Fruit fly (Drosophila melanogaster) whole organism, embryonic: ENCODE data around the gene Dlip1.
A peak's percentile ranks its signal among the peaks of the same experiment; 100 is the strongest.

Source experiments
- Bteb2 ChIP-seq: fragments of 200-800 bp; sonication (Bioruptor generic); optimal IDR thresholded peaks from 2 replicates; lab custom pipeline; 2016; ENCODE audit warnings: missing biosample characterization, missing genetic modification characterization
- CG10431 ChIP-seq: fragments of 200-800 bp; sonication (Bioruptor generic); optimal IDR thresholded peaks from 3 replicates; lab custom pipeline; 2018; ENCODE audit warnings: missing biosample characterization, mild to moderate bottlenecking, missing genetic modification characterization
- CG10654 ChIP-seq: fragments of 200-800 bp; sonication (Bioruptor generic); optimal IDR thresholded peaks from 2 replicates; lab custom pipeline; 2016; ENCODE audit warnings: missing biosample characterization, missing genetic modification characterization
- CG14050 ChIP-seq: fragments of 200-800 bp; sonication (Bioruptor generic); IDR thresholded peaks from 3 replicates; pipeline ENCODE4 v1.3.6; 2022; ENCODE audit warnings: missing biosample characterization, missing genetic modification characterization
- CG14441 ChIP-seq: fragments of 200-800 bp; sonication (Bioruptor generic); IDR thresholded peaks from 2 replicates; pipeline ENCODE4 v1.3.6; 2022; ENCODE audit warnings: missing biosample characterization, missing genetic modification characterization
- CG15269 ChIP-seq: fragments of 200-800 bp; sonication (Bioruptor generic); optimal IDR thresholded peaks from 2 replicates; lab custom pipeline; 2018; ENCODE audit warnings: missing biosample characterization, mild to moderate bottlenecking, missing genetic modification characterization, moderate library complexity
- CG17328 ChIP-seq: fragments of 200-800 bp; sonication (Bioruptor generic); IDR thresholded peaks from 2 replicates; pipeline ENCODE4 v1.3.6; 2022; ENCODE audit warnings: missing biosample characterization, missing genetic modification characterization
- CG17359 ChIP-seq: fragments of 200-800 bp; sonication (Bioruptor generic); optimal IDR thresholded peaks from 3 replicates; lab custom pipeline; 2018; ENCODE audit warnings: missing biosample characterization, mild to moderate bottlenecking, missing genetic modification characterization, moderate library complexity
- CG18764 ChIP-seq: fragments of 200-800 bp; sonication (Bioruptor generic); optimal IDR thresholded peaks from 3 replicates; lab custom pipeline; 2016; ENCODE audit warnings: missing biosample characterization, missing genetic modification characterization
- CG2875 ChIP-seq: fragments of 200-800 bp; sonication (Bioruptor generic); optimal IDR thresholded peaks from 2 replicates; lab custom pipeline; 2017; ENCODE audit warnings: missing biosample characterization, mild to moderate bottlenecking, missing genetic modification characterization, missing genetic modification reagents
- CG3281 ChIP-seq: fragments of 200-800 bp; sonication (Bioruptor generic); optimal IDR thresholded peaks from 3 replicates; lab custom pipeline; 2017; ENCODE audit warnings: missing biosample characterization, mild to moderate bottlenecking, missing genetic modification characterization
- CG34422 ChIP-seq: fragments of 200-800 bp; sonication (Bioruptor generic); IDR thresholded peaks from 3 replicates; pipeline ENCODE4 v1.3.6; 2022; ENCODE audit warnings: missing biosample characterization, missing genetic modification characterization
- CG6175 ChIP-seq: fragments of 200-800 bp; sonication (Bioruptor generic); IDR thresholded peaks from 3 replicates; pipeline ENCODE4 v1.3.6; 2022; ENCODE audit warnings: missing biosample characterization, missing genetic modification characterization
- CG8388 ChIP-seq: fragments of 200-800 bp; sonication (Bioruptor generic); optimal IDR thresholded peaks from 2 replicates; lab custom pipeline; 2019; ENCODE audit warnings: missing biosample characterization, mild to moderate bottlenecking, missing genetic modification characterization, moderate library complexity
- CG8478 ChIP-seq: fragments of >200 bp; optimal IDR thresholded peaks from 2 replicates; lab custom pipeline; 2018
- CG8924 ChIP-seq: fragments of 200-800 bp; optimal IDR thresholded peaks from 3 replicates; lab custom pipeline; 2019; ENCODE audit warnings: missing biosample characterization, mild to moderate bottlenecking, missing genetic modification characterization, moderate library complexity
- CkIIα-i1 ChIP-seq: fragments of 200-800 bp; sonication (Bioruptor generic); IDR thresholded peaks from 2 replicates; pipeline ENCODE4 v1.3.6; 2022; ENCODE audit warnings: missing biosample characterization, missing genetic modification characterization
- ERR ChIP-seq: fragments of 200-800 bp; sonication (Bioruptor generic); optimal IDR thresholded peaks from 2 replicates; lab custom pipeline; 2016; ENCODE audit warnings: missing biosample characterization, missing genetic modification characterization
- Hand ChIP-seq: fragments of 200-800 bp; sonication (Bioruptor generic); optimal IDR thresholded peaks from 2 replicates; lab custom pipeline; 2017; ENCODE audit warnings: mild to moderate bottlenecking, missing biosample characterization, missing genetic modification reagents, missing genetic modification characterization
- HmgZ ChIP-seq: fragments of 200-800 bp; sonication (Bioruptor generic); optimal IDR thresholded peaks from 2 replicates; lab custom pipeline; 2018; ENCODE audit warnings: missing biosample characterization, mild to moderate bottlenecking, missing genetic modification characterization
- Hr3 ChIP-seq: fragments of 200-800 bp; sonication (Bioruptor generic); optimal IDR thresholded peaks from 3 replicates; lab custom pipeline; 2016; ENCODE audit warnings: missing biosample characterization, missing genetic modification characterization
- Hr51 ChIP-seq, 2 experiments: fragments of 200-800 bp; sonication (Bioruptor generic); optimal IDR thresholded peaks; 2 replicates in 1 of 2; 3 replicates in 1 of 2; lab custom pipeline; 2016 to 2018; ENCODE audit warnings: missing biosample characterization in 2 of 2, missing genetic modification characterization in 2 of 2, mild to moderate bottlenecking in 1 of 2, moderate library complexity in 1 of 2
- MBD-R2 ChIP-seq: fragments of 200-800 bp; sonication (Bioruptor generic); IDR thresholded peaks from 2 replicates; pipeline ENCODE4 v1.3.6; 2022; ENCODE audit warnings: missing biosample characterization, missing genetic modification characterization
- NC2α ChIP-seq: fragments of 200-800 bp; sonication (Bioruptor generic); optimal IDR thresholded peaks from 2 replicates; lab custom pipeline; 2016; ENCODE audit warnings: missing biosample characterization, missing genetic modification characterization
- NC2β ChIP-seq: fragments of 200-800 bp; sonication (Bioruptor generic); optimal IDR thresholded peaks from 2 replicates; lab custom pipeline; 2016; ENCODE audit warnings: missing biosample characterization, missing genetic modification characterization
- Nf-YC ChIP-seq: fragments of 200-800 bp; optimal IDR thresholded peaks from 3 replicates; lab custom pipeline; 2019; ENCODE audit warnings: missing biosample characterization, mild to moderate bottlenecking, missing genetic modification characterization, moderate library complexity
- Sox102F ChIP-seq: fragments of 200-800 bp; sonication (Bioruptor generic); optimal IDR thresholded peaks from 2 replicates; lab custom pipeline; 2018; ENCODE audit warnings: missing biosample characterization, mild to moderate bottlenecking, missing genetic modification characterization, moderate library complexity
- Usf ChIP-seq: fragments of 200-800 bp; sonication (Bioruptor generic); optimal IDR thresholded peaks from 2 replicates; lab custom pipeline; 2017; ENCODE audit warnings: missing genotype, missing biosample characterization, missing genetic modification characterization
- Vsx1 ChIP-seq: fragments of 200-800 bp; sonication (Bioruptor generic); optimal IDR thresholded peaks from 2 replicates; lab custom pipeline; 2017; ENCODE audit warnings: missing biosample characterization, mild to moderate bottlenecking, missing genetic modification characterization, missing genetic modification reagents
- Xbp1 ChIP-seq: fragments of 200-800 bp; sonication (Bioruptor generic); optimal IDR thresholded peaks from 3 replicates; lab custom pipeline; 2016; ENCODE audit warnings: missing biosample characterization, mild to moderate bottlenecking, missing genetic modification characterization
- amos ChIP-seq: fragments of 200-800 bp; sonication (Bioruptor generic); IDR thresholded peaks from 2 replicates; pipeline ENCODE4 v1.3.6; 2022; ENCODE audit warnings: missing biosample characterization, missing genetic modification characterization; ENCODE audit not compliant: partially characterized antibody
- aop ChIP-seq: fragments of 200-800 bp; sonication (Bioruptor generic); IDR thresholded peaks from 2 replicates; pipeline ENCODE4 v1.3.6; 2022; ENCODE audit warnings: missing biosample characterization, missing genetic modification characterization
- bowl ChIP-seq: fragments of 200-800 bp; sonication (Bioruptor generic); IDR thresholded peaks from 2 replicates; pipeline ENCODE4 v1.3.6; 2022; ENCODE audit warnings: missing biosample characterization, missing genetic modification characterization
- btn ChIP-seq: fragments of 200-800 bp; sonication (Bioruptor generic); optimal IDR thresholded peaks from 2 replicates; lab custom pipeline; 2016; ENCODE audit warnings: missing biosample characterization, missing genetic modification characterization
- cas ChIP-seq: fragments of 200-800 bp; sonication (Bioruptor generic); IDR thresholded peaks from 2 replicates; pipeline ENCODE4 v1.3.6; 2022; ENCODE audit warnings: missing biosample characterization, missing genetic modification characterization
- chif ChIP-seq, 2 experiments: fragments of 200-800 bp; sonication (Bioruptor generic); optimal IDR thresholded peaks; 3 replicates each; lab custom pipeline; 2016; ENCODE audit warnings: missing biosample characterization in 2 of 2, missing genetic modification characterization in 2 of 2
- cwo ChIP-seq: fragments of 200-800 bp; sonication (Bioruptor generic); optimal IDR thresholded peaks from 3 replicates; lab custom pipeline; 2017; ENCODE audit warnings: missing biosample characterization, missing genetic modification characterization, mild to moderate bottlenecking, moderate library complexity, missing genetic modification reagents
- dan ChIP-seq: fragments of 200-800 bp; sonication (Bioruptor generic); IDR thresholded peaks from 2 replicates; pipeline ENCODE4 v1.3.6; 2022; ENCODE audit warnings: missing biosample characterization, missing genetic modification characterization
- dm ChIP-seq: fragments of 200-800 bp; sonication (Bioruptor generic); optimal IDR thresholded peaks from 3 replicates; lab custom pipeline; 2016; ENCODE audit warnings: missing biosample characterization, missing genetic modification characterization
- eve ChIP-seq, 2 experiments: fragments of >200 bp; optimal IDR thresholded peaks; 2 replicates each; lab custom pipeline; 2017; ENCODE audit warnings: missing biosample characterization in 2 of 2, missing genetic modification characterization in 2 of 2
- fu2 ChIP-seq: fragments of 200-800 bp; sonication (Bioruptor generic); optimal IDR thresholded peaks from 2 replicates; lab custom pipeline; 2016; ENCODE audit warnings: missing biosample characterization, missing genetic modification characterization
- gem ChIP-seq: fragments of 200-800 bp; sonication (Bioruptor generic); optimal IDR thresholded peaks from 2 replicates; lab custom pipeline; 2019; ENCODE audit warnings: missing biosample characterization, mild to moderate bottlenecking, missing genetic modification characterization, moderate library complexity
- ken ChIP-seq: fragments of 200-800 bp; sonication (Bioruptor generic); IDR thresholded peaks from 3 replicates; pipeline ENCODE4 v1.3.6; 2022; ENCODE audit warnings: missing biosample characterization, missing genetic modification characterization
- lov ChIP-seq, 2 experiments: fragments of 200-800 bp in 1 of 2; fragments of >200 bp in 1 of 2; sonication (Bioruptor generic) in 1 of 2; IDR thresholded peaks in 1 of 2; optimal IDR thresholded peaks in 1 of 2; 2 replicates in 1 of 2; 3 replicates in 1 of 2; pipeline versions ENCODE4 v1.3.6 to Lab custom; 2017 to 2022; ENCODE audit warnings: missing biosample characterization in 1 of 2, missing genetic modification characterization in 1 of 2
- ranshi ChIP-seq: fragments of 200-800 bp; sonication (Bioruptor generic); IDR thresholded peaks from 2 replicates; pipeline ENCODE4 v1.3.6; 2022; ENCODE audit warnings: missing biosample characterization, missing genetic modification characterization
- seq ChIP-seq: fragments of 200-800 bp; sonication (Bioruptor generic); IDR thresholded peaks from 2 replicates; pipeline ENCODE4 v1.3.6; 2022; ENCODE audit warnings: missing biosample characterization, missing genetic modification characterization
- shn ChIP-seq: fragments of 200-800 bp; sonication (Bioruptor generic); optimal IDR thresholded peaks from 3 replicates; lab custom pipeline; 2016; ENCODE audit warnings: missing biosample characterization, missing genetic modification characterization
- slbo ChIP-seq: fragments of 200-800 bp; sonication (Bioruptor generic); IDR thresholded peaks from 2 replicates; pipeline ENCODE4 v1.3.6; 2022; ENCODE audit warnings: missing biosample characterization, missing genetic modification characterization
- sna ChIP-seq: fragments of 200-800 bp; sonication (Bioruptor generic); IDR thresholded peaks from 2 replicates; pipeline ENCODE4 v1.3.6; 2022; ENCODE audit warnings: missing biosample characterization, missing genetic modification characterization; ENCODE audit not compliant: partially characterized antibody
- ssp ChIP-seq: fragments of 200-800 bp; sonication (Bioruptor generic); IDR thresholded peaks from 2 replicates; pipeline ENCODE4 v1.3.6; 2022; ENCODE audit warnings: missing biosample characterization, missing genetic modification characterization
- unc-4 ChIP-seq: fragments of 200-800 bp; sonication (Bioruptor generic); IDR thresholded peaks from 2 replicates; pipeline ENCODE4 v1.3.6; 2022; ENCODE audit warnings: missing biosample characterization, missing genetic modification characterization; ENCODE audit not compliant: partially characterized antibody

Dlip1 gene

DNA sequence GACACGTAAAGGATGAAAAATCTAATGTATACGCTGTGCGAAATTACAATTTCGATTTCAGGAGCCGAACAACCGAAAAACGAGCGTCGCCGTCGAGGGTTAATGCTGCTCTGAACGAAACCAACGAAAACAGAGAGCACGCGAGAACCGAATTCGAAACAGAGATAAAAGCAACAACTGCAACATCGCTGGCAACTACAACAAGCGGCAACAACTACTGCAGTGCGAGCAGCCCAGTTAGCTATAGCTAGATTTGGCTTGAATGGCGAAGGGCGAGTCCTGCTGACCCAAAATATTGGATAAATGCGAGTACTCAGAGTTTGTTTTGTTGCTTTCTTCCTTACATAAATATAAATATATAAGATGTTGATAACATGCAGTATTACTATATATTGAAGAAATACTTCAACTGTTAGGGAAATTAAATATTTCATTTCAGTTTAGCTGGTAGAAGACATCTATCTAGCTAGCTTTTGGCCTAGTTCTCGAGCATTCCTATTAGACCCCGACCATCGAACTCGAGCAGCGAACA is 23.4 kb upstream of the Dlip1 start, which contains the start of gene fend (continued):
- TF ChIP-seq Hr51 (GFP tag; optimal IDR thresholded peaks at IDR 0.05; lab: Kevin White, UChicago): peak; percentile 7 to 53
- TF ChIP-seq chif (GFP tag; optimal IDR thresholded peaks at IDR 0.05; lab: Kevin White, UChicago): no peak
- TF ChIP-seq CG8388 (GFP tag; lab: Kevin White, UChicago): no peak
- no peak for TF ChIP-seq CkIIα-i1 (GFP tag; lab: Robert Waterston, UW)
- no peak for TF ChIP-seq CG14050 (GFP tag; lab: Robert Waterston, UW)
- TF ChIP-seq NC2β (GFP tag; lab: Kevin White, UChicago): no peak
- peak; percentile 15 for TF ChIP-seq Hr3 (GFP tag; lab: Kevin White, UChicago)
- TF ChIP-seq fu2 (GFP tag; lab: Kevin White, UChicago): no peak
- TF ChIP-seq Hand (GFP tag; lab: Kevin White, UChicago): peak; percentile 0
- no peak for TF ChIP-seq shn (GFP tag; lab: Kevin White, UChicago)
- TF ChIP-seq cwo (GFP tag; lab: Kevin White, UChicago): peak; percentile 24
- TF ChIP-seq CG3281: peak; percentile 38
- TF ChIP-seq CG8478 (lab: Kevin White, UChicago): no peak
- no peak for TF ChIP-seq cas
- 0 out of 3 replicates have a peak, but pooled peaks have one; percentile 40 for TF ChIP-seq CG34422 (GFP tag; lab: Robert Waterston, UW)
- TF ChIP-seq amos (GFP tag; lab: Robert Waterston, UW): 0 out of 2 replicates have a peak, but pooled peaks have one; percentile 18
- TF ChIP-seq CG6175 (GFP tag; lab: Robert Waterston, UW): no peak
- no peak for TF ChIP-seq bowl
- no peak for TF ChIP-seq unc-4 (GFP tag; lab: Robert Waterston, UW)
- no peak for TF ChIP-seq Xbp1 (GFP tag; lab: Kevin White, UChicago)
- TF ChIP-seq HmgZ: peak; percentile 41
- no peak for TF ChIP-seq ERR (GFP tag; lab: Kevin White, UChicago)
- peak; percentile 11 for TF ChIP-seq CG17359 (tag; lab: Kevin White, UChicago)
- TF ChIP-seq dan (GFP tag; lab: Robert Waterston, UW): no peak
- peak; percentile 54 for TF ChIP-seq CG8924 (tag; lab: Kevin White, UChicago)
- TF ChIP-seq sna (GFP tag; lab: Robert Waterston, UW): no peak
- 0 out of 2 replicates have a peak, but pooled peaks have one; percentile 10 for TF ChIP-seq seq (GFP tag; lab: Robert Waterston, UW)
- TF ChIP-seq CG14441 (GFP tag; lab: Robert Waterston, UW): no peak
- no peak for TF ChIP-seq ranshi
- TF ChIP-seq Bteb2 (GFP tag; lab: Kevin White, UChicago): no peak
- no peak for TF ChIP-seq dm
- TF ChIP-seq aop (GFP tag; lab: Robert Waterston, UW): no peak
- TF ChIP-seq CG10654 (GFP tag; lab: Kevin White, UChicago): no peak
- no peak for TF ChIP-seq CG2875 (GFP tag; lab: Kevin White, UChicago)
- TF ChIP-seq eve (GFP tag; optimal IDR thresholded peaks at IDR 0.05; lab: Kevin White, UChicago): peak in 1 of 2 experiments; percentile 30
- no peak for TF ChIP-seq CG10431 (GFP tag; lab: Kevin White, UChicago)
- no peak for TF ChIP-seq slbo (GFP tag; lab: Robert Waterston, UW)
- TF ChIP-seq NC2α: no peak
- TF ChIP-seq Sox102F (GFP tag; lab: Kevin White, UChicago): peak; percentile 6
- TF ChIP-seq CG17328: no peak
- no peak for TF ChIP-seq btn (GFP tag; lab: Kevin White, UChicago)
- no peak for TF ChIP-seq ssp (GFP tag; lab: Robert Waterston, UW)
- TF ChIP-seq gem (tag; lab: Kevin White, UChicago): peak; percentile 57
- no peak for TF ChIP-seq ken
- no peak for TF ChIP-seq Usf
- TF ChIP-seq CG18764 (GFP tag; lab: Kevin White, UChicago): no peak
- TF ChIP-seq Nf-YC: peak; percentile 55
- peak; percentile 51 for TF ChIP-seq lov (optimal IDR thresholded peaks at IDR 0.05; lab: Kevin White, UChicago)
- TF ChIP-seq lov (GFP tag; IDR thresholded peaks at IDR 0.05; lab: Robert Waterston, UW): 0 out of 3 replicates have a peak, but pooled peaks have one; percentile 5
- TF ChIP-seq MBD-R2 (GFP tag; lab: Robert Waterston, UW): no peak
- TF ChIP-seq Vsx1: no peak
- peak; percentile 57 for TF ChIP-seq CG15269 (tag; lab: Kevin White, UChicago)
